Worm (Caenorhabditis elegans) whole organism, late embryonic: ENCODE results near the gene C36B7.3.

Experiments
- F13H6.1 ChIP-seq: sonication (generic microtip); optimal IDR thresholded peaks from 2 replicates; lab custom pipeline; 2016; ENCODE audit warnings: missing genetic modification characterization, missing compliant biosample characterization
- T23F11.4 ChIP-seq: fragments of 200-800 bp; sonication (Bioruptor generic); optimal IDR thresholded peaks from 2 replicates; lab custom pipeline; 2018; ENCODE audit warnings: mild to moderate bottlenecking, missing genetic modification characterization, missing compliant biosample characterization
- Y22D7AL.16 ChIP-seq: sonication (generic microtip); optimal IDR thresholded peaks from 2 replicates; lab custom pipeline; 2016; ENCODE audit warnings: missing genetic modification characterization, missing compliant biosample characterization
- ama-1 ChIP-seq: fragments of 150-350 bp; optimal IDR thresholded peaks from 2 replicates; lab custom pipeline; 2014
- ceh-19 ChIP-seq: fragments of 200-800 bp; sonication (Bioruptor generic); optimal IDR thresholded peaks from 2 replicates; lab custom pipeline; 2018; ENCODE audit warnings: mild to moderate bottlenecking, missing genetic modification characterization, missing compliant biosample characterization
- ceh-9 ChIP-seq: sonication (generic microtip); optimal IDR thresholded peaks from 2 replicates; lab custom pipeline; 2016; ENCODE audit warnings: mild to moderate bottlenecking, missing genetic modification characterization, inconsistent platforms, missing compliant biosample characterization
- elt-2 ChIP-seq: sonication (generic microtip); optimal IDR thresholded peaks from 2 replicates; lab custom pipeline; 2016; ENCODE audit warnings: missing genetic modification reagents, missing genetic modification characterization, missing compliant biosample characterization
- elt-4 ChIP-seq: sonication (generic microtip); optimal IDR thresholded peaks from 2 replicates; lab custom pipeline; 2016; ENCODE audit warnings: missing genetic modification characterization, missing compliant biosample characterization
- fkh-10 ChIP-seq: fragments of 150-350 bp; optimal IDR thresholded peaks from 2 replicates; lab custom pipeline; 2014; ENCODE audit warnings: missing biosample characterization, missing genetic modification reagents, missing genetic modification characterization
- fkh-6 ChIP-seq: sonication (generic microtip); optimal IDR thresholded peaks from 2 replicates; lab custom pipeline; 2016; ENCODE audit warnings: missing genetic modification characterization, missing compliant biosample characterization
- hlh-30 ChIP-seq: sonication (generic microtip); optimal IDR thresholded peaks from 2 replicates; lab custom pipeline; 2017; ENCODE audit warnings: antibody characterized with exemption, missing genetic modification characterization, missing compliant biosample characterization; ENCODE audit not compliant: insufficient read depth
- lim-6 ChIP-seq: sonication (generic microtip); optimal IDR thresholded peaks from 2 replicates; lab custom pipeline; 2016; ENCODE audit warnings: missing genetic modification characterization, missing compliant biosample characterization
- pat-9 ChIP-seq: fragments of 200-800 bp; sonication (Bioruptor generic); optimal IDR thresholded peaks from 2 replicates; lab custom pipeline; 2018; ENCODE audit warnings: mild to moderate bottlenecking, missing genetic modification characterization, moderate library complexity, missing compliant biosample characterization
- pros-1 ChIP-seq: fragments of 150-350 bp; optimal IDR thresholded peaks from 2 replicates; lab custom pipeline; 2014; ENCODE audit warnings: missing biosample characterization, missing genetic modification reagents, missing genetic modification characterization

DNA sequence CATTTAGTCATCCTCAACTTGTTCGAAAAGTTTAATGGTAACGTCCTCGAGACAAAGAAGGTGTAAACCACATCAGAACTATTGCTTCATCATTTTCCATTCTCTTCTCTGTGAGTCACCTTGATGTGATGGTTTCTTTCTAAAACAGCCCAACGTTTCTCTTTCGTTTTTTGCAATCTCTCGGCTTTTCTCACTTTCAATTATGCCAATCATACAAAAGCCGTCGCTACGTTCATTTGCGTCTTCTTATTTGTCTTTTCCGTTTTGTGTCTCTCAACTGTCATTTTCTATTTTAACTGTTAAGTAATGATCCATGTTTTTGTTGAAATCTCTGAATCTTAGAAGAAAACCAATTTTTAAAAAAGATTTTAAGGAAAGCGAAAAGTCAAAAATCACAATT is 44.2 kb upstream of the C36B7.3 start, which contains the start of gene B0403.5:
- TF ChIP-seq ceh-19 (GFP tag; lab: Kevin White, UChicago) (no peak), T23F11.4 (no peak), F13H6.1 (tag; lab: Kevin White, UChicago) (no peak), pat-9 (tag; lab: Kevin White, UChicago) (no peak), pros-1 (tag; lab: Kevin White, UChicago) (no peak), elt-2 (tag; lab: Kevin White, UChicago) (no peak), fkh-6 (tag; lab: Kevin White, UChicago) (no peak), fkh-10 (GFP tag; lab: Kevin White, UChicago) (no peak), lim-6 (no peak), hlh-30 (tag; lab: Kevin White, UChicago) (no peak), ama-1 (lab: Kevin White, UChicago) (no peak), ceh-9 (tag; lab: Kevin White, UChicago) (no peak), Y22D7AL.16 (tag; lab: Kevin White, UChicago) (no peak), elt-4 (no peak)
